Worm (Caenorhabditis elegans): Measurements from ENCODE around the gene C55B6.5.

The C55B6.5 gene

DNA sequence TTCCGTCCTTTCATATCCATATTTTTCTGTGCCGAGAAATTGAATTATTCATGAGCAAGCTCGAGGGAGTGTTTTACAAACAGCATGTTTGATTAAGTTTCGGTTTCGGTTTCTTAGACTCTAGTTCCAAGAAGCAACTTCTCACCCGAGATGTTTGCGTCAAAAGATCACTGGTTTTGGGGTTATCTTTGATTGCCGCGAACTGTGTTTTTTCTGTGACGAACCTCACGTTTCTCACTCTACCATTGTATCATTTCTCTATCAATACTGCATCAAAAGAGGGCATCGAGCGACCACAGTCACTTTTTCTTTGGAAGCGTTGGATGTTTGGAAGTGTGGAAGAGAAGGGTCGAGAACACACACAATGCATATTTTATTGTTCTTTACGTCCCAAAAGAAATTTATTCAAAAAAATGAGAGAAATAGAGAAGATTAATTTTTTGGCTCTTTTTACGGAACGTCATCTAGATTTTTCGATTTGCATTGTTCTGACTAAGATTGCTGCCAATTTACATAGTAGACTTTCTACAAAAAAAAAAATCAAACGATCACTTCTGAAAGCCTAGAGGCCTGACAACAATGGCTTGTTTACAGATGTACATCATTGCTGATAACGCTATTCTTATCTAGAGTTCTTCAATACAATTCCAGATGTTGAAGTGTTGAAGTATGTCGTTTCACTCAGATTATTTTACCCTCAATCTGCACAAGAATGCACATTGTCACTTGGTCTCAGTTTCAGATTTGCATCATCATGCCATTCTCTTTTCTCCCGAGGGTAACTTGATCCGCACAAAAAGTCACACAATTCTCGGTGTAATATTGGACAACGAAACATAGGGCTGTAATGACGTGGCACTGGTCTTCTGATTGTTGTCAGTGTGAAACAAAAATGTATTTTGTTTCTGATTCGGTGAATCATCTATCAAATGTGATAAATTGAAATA is 28.3 kb upstream of the C55B6.5 start (continued):
- TF ChIP-seq nhr-237 (tag; optimal IDR thresholded peaks at IDR 0.05) = no peak
- TF ChIP-seq zip-2 (tag; optimal IDR thresholded peaks at IDR 0.05) = no peak
- no peak for TF ChIP-seq jun-1 (tag; optimal IDR thresholded peaks at IDR 0.05)
- no peak for TF ChIP-seq nhr-77 (tag; optimal IDR thresholded peaks at IDR 0.05)
- no peak for TF ChIP-seq ctbp-1 (GFP tag; IDR thresholded peaks at IDR 0.05)
- TF ChIP-seq lin-38 (GFP tag; IDR thresholded peaks at IDR 0.05) = no peak
- TF ChIP-seq F26F4.8 (GFP tag; conservative IDR thresholded peaks at IDR 0.05) = no peak
- no peak for TF ChIP-seq lim-7 (GFP tag; IDR thresholded peaks at IDR 0.05)
- TF ChIP-seq dmd-6 (GFP tag; IDR thresholded peaks at IDR 0.05) = peak; percentile 68
- TF ChIP-seq ama-1 (optimal IDR thresholded peaks at IDR 0.05) = peak; percentile 35
- no peak for TF ChIP-seq set-16 (GFP tag; IDR thresholded peaks at IDR 0.05)
- TF ChIP-seq F49E8.2 (tag; optimal IDR thresholded peaks at IDR 0.05; ENCODE audit: borderline replicate concordance) = no peak
- TF ChIP-seq lsy-2 (tag; optimal IDR thresholded peaks at IDR 0.05) = peak in 1 of 2 experiments; percentile 8
- TF ChIP-seq lin-39 (tag; optimal IDR thresholded peaks at IDR 0.05) = no peak
- no peak for TF ChIP-seq pha-4 (GFP tag; IDR thresholded peaks at IDR 0.05)
- peak; percentile 4 for TF ChIP-seq pha-4 (tag; optimal IDR thresholded peaks at IDR 0.05)

- no peak for TF ChIP-seq mxl-2 (GFP tag; conservative IDR thresholded peaks at IDR 0.05)
- TF ChIP-seq mxl-3 (GFP tag; optimal IDR thresholded peaks at IDR 0.05) = peak; percentile 40
- no peak for TF ChIP-seq lin-13 (GFP tag; optimal IDR thresholded peaks at IDR 0.05)
- TF ChIP-seq hlh-30 (tag; optimal IDR thresholded peaks at IDR 0.05; ENCODE audit: insufficient read depth) = no peak
- TF ChIP-seq D1046.2 (GFP tag; IDR thresholded peaks at IDR 0.05) = no peak
- no peak for TF ChIP-seq arid-1 (GFP tag; conservative IDR thresholded peaks at IDR 0.05)
- TF ChIP-seq tag-97 (GFP tag; IDR thresholded peaks at IDR 0.05) = no peak
- TF ChIP-seq madf-5 (GFP tag; IDR thresholded peaks at IDR 0.05) = 0 out of 4 replicates have a peak, but pooled peaks of 1 of the 2 experiments have one; percentile 26
- TF ChIP-seq nhr-6 (tag; optimal IDR thresholded peaks at IDR 0.05) = peak; percentile 55
- TF ChIP-seq ceh-20 (GFP tag; IDR thresholded peaks at IDR 0.05) = no peak
- TF ChIP-seq lin-39 (tag; optimal IDR thresholded peaks at IDR 0.05) = no peak
- peak; percentile 29 for TF ChIP-seq nhr-11 (tag; optimal IDR thresholded peaks at IDR 0.05)
- TF ChIP-seq Y105C5A.15 (GFP tag; IDR thresholded peaks at IDR 0.05) = no peak
- TF ChIP-seq daf-8 (GFP tag; IDR thresholded peaks at IDR 0.05) = no peak
- no peak for TF ChIP-seq Y5F2A.4 (GFP tag; optimal IDR thresholded peaks at IDR 0.05)
- TF ChIP-seq mdl-1 (tag; optimal IDR thresholded peaks at IDR 0.05) = peak in 1 of 2 experiments; percentile 37
- no peak for TF ChIP-seq F26F4.8 (GFP tag; conservative IDR thresholded peaks at IDR 0.05)
- TF ChIP-seq zfp-2 (tag; optimal IDR thresholded peaks at IDR 0.05) = no peak
- no peak for TF ChIP-seq zfp-3 (GFP tag; conservative IDR thresholded peaks at IDR 0.05)
- peak; percentile 23 for TF ChIP-seq nhr-28 (tag; optimal IDR thresholded peaks at IDR 0.05)
- TF ChIP-seq mes-2 (tag; optimal IDR thresholded peaks at IDR 0.05; ENCODE audit: poor library complexity, severe bottlenecking) = peak; percentile 7
- TF ChIP-seq lin-38 (GFP tag; IDR thresholded peaks at IDR 0.05) = no peak
- TF ChIP-seq lir-3 (tag; optimal IDR thresholded peaks at IDR 0.05) = no peak
- no peak for TF ChIP-seq ztf-11 (tag; optimal IDR thresholded peaks at IDR 0.05)
- TF ChIP-seq snpc-4 (tag; optimal IDR thresholded peaks at IDR 0.05) = no peak
- peak; percentile 96 for TF ChIP-seq ama-1 (optimal IDR thresholded peaks at IDR 0.05)
- peak; percentile 83 for TF ChIP-seq hlh-11 (tag; optimal IDR thresholded peaks at IDR 0.05)
- no peak for TF ChIP-seq ceh-32 (tag; optimal IDR thresholded peaks at IDR 0.05; ENCODE audit: poor library complexity)
- no peak for TF ChIP-seq ceh-28 (tag; optimal IDR thresholded peaks at IDR 0.05)
- TF ChIP-seq hif-1 (tag; optimal IDR thresholded peaks at IDR 0.05) = peak in 1 of 2 experiments; percentile 1
- TF ChIP-seq saeg-2 (GFP tag; IDR thresholded peaks at IDR 0.05) = no peak
- no peak for TF ChIP-seq nhr-76 (tag; optimal IDR thresholded peaks at IDR 0.05)
- no peak for TF ChIP-seq lim-7 (GFP tag; IDR thresholded peaks at IDR 0.05)
- TF ChIP-seq lin-1 (GFP tag; IDR thresholded peaks at IDR 0.05) = peak; percentile 58; the same call in 1 of the 2 replicates
- TF ChIP-seq pqm-1 (tag; optimal IDR thresholded peaks at IDR 0.05) = peak; percentile 10
- no peak for TF ChIP-seq Y48G9A.11 (GFP tag; IDR thresholded peaks at IDR 0.05)
Measured at ce11 chrX:7232158-7232822, 27.2 kb upstream of the C55B6.5 start.
